Worm (Caenorhabditis elegans) whole organism, midembryonic: ENCODE results near the gene E_BE45912.2.

Experiments used
- T22C8.4 ChIP-seq: fragments of 200-800 bp; sonication (Bioruptor generic); IDR thresholded peaks from 2 replicates; pipeline ENCODE4 v1.3.6; 2022; ENCODE audit warnings: missing genetic modification characterization, missing compliant biosample characterization
- cog-1 ChIP-seq: sonication (generic microtip); optimal IDR thresholded peaks from 2 replicates; lab custom pipeline; 2016; ENCODE audit warnings: missing genetic modification characterization, missing compliant biosample characterization
- flt-1 ChIP-seq: fragments of 200-800 bp; sonication (Bioruptor generic); IDR thresholded peaks from 2 replicates; pipeline ENCODE4 v1.3.6; 2022; ENCODE audit warnings: missing genetic modification characterization, missing compliant biosample characterization
- klf-2 ChIP-seq: fragments of 200-800 bp; sonication (Bioruptor generic); conservative IDR thresholded peaks from 2 replicates; pipeline ENCODE4 v1.3.6; 2022; ENCODE audit warnings: missing genetic modification reagents, missing genetic modification characterization, missing compliant biosample characterization
- med-1 ChIP-seq: sonication (generic microtip); optimal IDR thresholded peaks from 2 replicates; lab custom pipeline; 2017; ENCODE audit warnings: missing genetic modification characterization, mild to moderate bottlenecking, missing compliant biosample characterization, antibody characterized with exemption, missing genetic modification reagents; ENCODE audit not compliant: insufficient read depth
- ref-1 ChIP-seq: fragments of 200-800 bp; sonication (Bioruptor generic); conservative IDR thresholded peaks from 2 replicates; pipeline ENCODE4 v1.3.6; 2022; ENCODE audit warnings: missing genetic modification reagents, missing genetic modification characterization, missing compliant biosample characterization
- tab-1 ChIP-seq: fragments of 200-800 bp; sonication (Bioruptor generic); IDR thresholded peaks from 2 replicates; pipeline ENCODE4 v1.3.6; 2022; ENCODE audit warnings: missing genetic modification characterization, missing compliant biosample characterization
- ztf-23 ChIP-seq: fragments of 200-800 bp; sonication (Bioruptor generic); IDR thresholded peaks from 2 replicates; pipeline ENCODE4 v1.3.6; 2022; ENCODE audit warnings: missing genetic modification reagents, missing genetic modification characterization, missing compliant biosample characterization
- ztf-29 ChIP-seq: fragments of 200-800 bp; sonication (Bioruptor generic); IDR thresholded peaks from 2 replicates; pipeline ENCODE4 v1.3.6; 2022; ENCODE audit warnings: missing genetic modification reagents, missing genetic modification characterization, missing compliant biosample characterization

Gene E_BE45912.2

ce11 chrIII:1052291-1052690 lies 21.4 kb upstream of the E_BE45912.2 start:
- TF ChIP-seq tab-1 (GFP tag; lab: Robert Waterston, UW) (no peak), ztf-29 (GFP tag; lab: Robert Waterston, UW) (peak; percentile 73; the same call in 1 of the 2 replicates)

ce11 chrIII:1051877-1052276 lies 21.0 kb upstream of the E_BE45912.2 start:
- TF ChIP-seq klf-2 (GFP tag; lab: Robert Waterston, UW) = no peak
- TF ChIP-seq ref-1 (GFP tag; lab: Robert Waterston, UW) = no peak
- no peak for TF ChIP-seq ztf-29 (GFP tag; lab: Robert Waterston, UW)
- no peak for TF ChIP-seq tab-1 (GFP tag; lab: Robert Waterston, UW)
- no peak for TF ChIP-seq med-1 (GFP tag; lab: Kevin White, UChicago)
- no peak for TF ChIP-seq cog-1 (tag; lab: Kevin White, UChicago)
- TF ChIP-seq flt-1 (GFP tag; lab: Robert Waterston, UW) = no peak
- TF ChIP-seq T22C8.4 (GFP tag; lab: Robert Waterston, UW) = no peak
- TF ChIP-seq ztf-23 (GFP tag; lab: Robert Waterston, UW) = no peak

DNA sequence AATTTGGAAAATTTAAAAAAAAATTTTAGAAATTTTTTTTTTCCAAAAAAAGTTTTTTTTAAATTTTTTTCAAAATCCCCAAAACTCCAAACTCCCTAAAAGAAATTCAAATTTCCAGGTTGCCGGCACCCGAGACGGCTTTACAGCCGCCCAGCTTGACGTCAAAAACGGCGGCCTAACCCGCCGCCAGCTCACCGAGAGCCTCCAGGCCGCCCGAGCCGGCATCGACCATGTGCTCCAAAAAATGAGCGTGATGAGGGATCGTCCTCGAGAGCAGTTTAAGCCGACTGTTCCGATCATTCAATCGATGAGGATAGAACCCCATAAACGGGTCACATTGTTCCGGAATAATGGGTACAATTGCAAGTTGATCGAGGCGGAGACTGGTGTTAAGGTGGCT lies 12.9 kb upstream of the E_BE45912.2 start:
- no peak for TF ChIP-seq klf-2 (GFP tag; lab: Robert Waterston, UW)
- TF ChIP-seq cog-1 (tag; lab: Kevin White, UChicago) = no peak
- no peak for TF ChIP-seq T22C8.4 (GFP tag; lab: Robert Waterston, UW)
- TF ChIP-seq tab-1 (GFP tag; lab: Robert Waterston, UW) = no peak

DNA sequence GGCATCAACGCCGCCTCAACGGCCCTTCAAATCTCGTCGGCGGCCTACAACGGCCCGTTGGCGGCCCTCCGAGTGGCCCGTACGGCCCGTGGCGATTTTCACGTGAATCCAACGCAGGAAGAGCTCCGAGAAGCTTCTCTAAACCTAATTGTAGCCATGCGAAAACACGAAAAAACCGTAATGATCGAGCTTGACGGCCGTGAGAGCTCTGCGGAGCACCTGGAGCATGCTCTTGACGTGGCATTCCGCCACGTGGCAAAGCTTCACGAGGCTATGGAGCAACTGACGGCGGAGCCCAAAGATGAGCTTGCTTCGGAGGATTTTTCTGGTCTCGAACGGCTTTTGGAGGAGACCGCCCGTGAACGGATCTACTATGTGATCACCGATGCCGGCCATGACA lies 9.2 kb upstream of the E_BE45912.2 start:
- no peak for TF ChIP-seq cog-1 (tag; lab: Kevin White, UChicago)
- no peak for TF ChIP-seq klf-2 (GFP tag; lab: Robert Waterston, UW)
- no peak for TF ChIP-seq tab-1 (GFP tag; lab: Robert Waterston, UW)
- no peak for TF ChIP-seq ref-1 (GFP tag; lab: Robert Waterston, UW)
- TF ChIP-seq T22C8.4 (GFP tag; lab: Robert Waterston, UW) = no peak
- TF ChIP-seq ztf-29 (GFP tag; lab: Robert Waterston, UW) = no peak
- no peak for TF ChIP-seq ztf-23 (GFP tag; lab: Robert Waterston, UW)

DNA sequence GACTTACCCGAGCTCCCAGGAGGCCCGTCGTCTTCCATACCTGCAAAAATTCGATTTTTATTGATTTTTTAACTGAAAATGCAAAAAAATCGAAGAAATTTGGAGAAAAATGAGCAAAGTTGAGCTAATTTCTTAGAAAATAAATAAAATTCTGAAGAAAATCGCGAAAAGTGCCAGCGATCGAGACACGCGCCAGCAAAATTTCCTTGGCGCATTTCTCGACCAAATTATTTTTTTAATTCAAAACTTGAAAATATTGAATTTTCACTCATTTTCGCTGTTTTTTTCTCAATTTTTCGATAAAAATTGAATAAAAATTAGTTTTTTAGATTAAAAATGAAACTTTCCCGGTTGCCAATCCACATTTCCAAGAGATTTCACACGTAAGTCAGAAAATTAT lies 6.3 kb upstream of the E_BE45912.2 start, which contains the start of the genes chin-1 and BE0003N10.1:
Gene chin-1 (minus strand): TSS at position 40 of the 400 bp plus-strand sequence.
Gene BE0003N10.1 (plus strand): TSS at position 320 of the 400 bp plus-strand sequence.
- TF ChIP-seq klf-2 (GFP tag; lab: Robert Waterston, UW) (no peak), cog-1 (tag; lab: Kevin White, UChicago) (no peak), T22C8.4 (GFP tag; lab: Robert Waterston, UW) (no peak), tab-1 (GFP tag; lab: Robert Waterston, UW) (no peak), ztf-23 (GFP tag; lab: Robert Waterston, UW) (no peak), ztf-29 (GFP tag; lab: Robert Waterston, UW) (no peak), med-1 (GFP tag; lab: Kevin White, UChicago) (no peak), ref-1 (GFP tag; lab: Robert Waterston, UW) (no peak), flt-1 (GFP tag; lab: Robert Waterston, UW) (no peak)

DNA sequence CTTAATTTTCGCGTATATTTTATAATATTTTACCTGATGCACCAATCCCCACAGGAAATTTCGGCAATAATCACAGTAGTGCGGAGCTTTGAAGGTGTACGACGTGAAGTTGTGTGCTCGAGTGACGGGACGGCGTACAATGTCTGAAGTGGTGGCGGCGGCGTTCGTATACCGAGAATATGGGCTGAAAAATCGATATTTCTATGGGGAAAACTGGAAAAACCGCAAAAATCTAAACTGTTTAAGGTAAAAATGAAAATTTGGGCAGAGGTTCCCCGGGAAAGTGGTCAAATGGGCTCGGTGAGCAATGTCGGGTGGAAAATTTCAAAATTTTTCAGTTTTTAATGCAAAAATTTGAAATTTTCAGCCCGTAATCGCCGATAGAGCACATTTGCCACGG lies 4.0 kb upstream of the E_BE45912.2 start:
- TF ChIP-seq ztf-23 (GFP tag; lab: Robert Waterston, UW) (no peak), ref-1 (GFP tag; lab: Robert Waterston, UW) (no peak), flt-1 (GFP tag; lab: Robert Waterston, UW) (no peak), ztf-29 (GFP tag; lab: Robert Waterston, UW) (no peak), tab-1 (GFP tag; lab: Robert Waterston, UW) (no peak), klf-2 (GFP tag; lab: Robert Waterston, UW) (no peak), cog-1 (tag; lab: Kevin White, UChicago) (no peak), med-1 (GFP tag; lab: Kevin White, UChicago) (no peak), T22C8.4 (GFP tag; lab: Robert Waterston, UW) (no peak)

DNA sequence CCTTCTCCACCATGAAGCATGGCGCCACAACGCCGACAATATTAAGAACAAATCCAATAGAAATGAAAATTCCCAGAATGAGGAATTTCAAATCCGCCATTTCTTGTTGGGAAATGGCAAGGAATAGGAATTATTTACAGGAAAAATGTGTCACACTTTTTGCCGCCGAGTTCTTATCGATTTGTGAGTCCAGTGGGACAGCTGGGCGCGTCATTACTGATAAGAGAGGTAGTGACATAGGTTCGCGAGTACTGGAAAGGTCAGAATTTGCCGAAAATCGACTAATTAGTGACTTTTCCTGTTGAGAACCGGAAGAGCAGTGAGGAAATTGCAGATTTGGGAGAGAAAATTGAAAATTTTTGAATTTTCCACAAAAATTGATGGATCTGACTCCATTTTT lies 2.7 kb downstream of the E_BE45912.2 start:
- TF ChIP-seq cog-1 (tag; lab: Kevin White, UChicago) (no peak), ztf-29 (GFP tag; lab: Robert Waterston, UW) (no peak), T22C8.4 (GFP tag; lab: Robert Waterston, UW) (no peak), klf-2 (GFP tag; lab: Robert Waterston, UW) (no peak), ztf-23 (GFP tag; lab: Robert Waterston, UW) (no peak), ref-1 (GFP tag; lab: Robert Waterston, UW) (no peak), flt-1 (GFP tag; lab: Robert Waterston, UW) (no peak), tab-1 (GFP tag; lab: Robert Waterston, UW) (no peak), med-1 (GFP tag; lab: Kevin White, UChicago) (no peak)

DNA sequence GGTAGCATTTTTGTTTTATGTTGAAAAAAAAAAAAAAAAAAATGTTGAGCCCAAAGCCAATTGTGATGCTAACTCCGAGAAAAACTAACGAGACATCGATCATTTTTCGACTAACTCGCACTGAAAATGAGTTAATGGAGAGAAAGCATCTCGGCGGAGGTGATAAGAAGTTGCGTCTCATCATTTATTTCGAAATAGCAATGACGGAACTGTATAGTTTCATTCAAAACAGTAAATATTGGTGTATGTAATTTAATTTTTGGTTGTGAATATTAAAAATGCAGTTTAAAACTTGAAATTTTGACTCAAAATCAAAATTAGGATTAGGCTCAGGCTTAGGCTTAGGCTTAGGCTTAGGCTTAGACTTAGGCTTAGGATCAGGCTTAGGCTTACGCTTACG lies 4.6 kb downstream of the E_BE45912.2 start, which contains the start of gene clc-25:
Gene clc-25 (minus strand): TSS at position 101 of the 400 bp plus-strand sequence.
- TF ChIP-seq klf-2 (GFP tag; lab: Robert Waterston, UW) (no peak), flt-1 (GFP tag; lab: Robert Waterston, UW) (no peak)

ce11 chrIII:1020732-1021131 lies 10.2 kb downstream of the E_BE45912.2 start, which contains the start of gene clc-23:
Gene clc-23 (plus strand): TSS chrIII:1020954.
- TF ChIP-seq ztf-29 (GFP tag; lab: Robert Waterston, UW) = no peak
- no peak for TF ChIP-seq klf-2 (GFP tag; lab: Robert Waterston, UW)
- no peak for TF ChIP-seq flt-1 (GFP tag; lab: Robert Waterston, UW)
- no peak for TF ChIP-seq tab-1 (GFP tag; lab: Robert Waterston, UW)
- TF ChIP-seq cog-1 (tag; lab: Kevin White, UChicago) = no peak
- TF ChIP-seq med-1 (GFP tag; lab: Kevin White, UChicago) = no peak
- no peak for TF ChIP-seq T22C8.4 (GFP tag; lab: Robert Waterston, UW)
- no peak for TF ChIP-seq ztf-23 (GFP tag; lab: Robert Waterston, UW)
- TF ChIP-seq ref-1 (GFP tag; lab: Robert Waterston, UW) = no peak
